Worm (Caenorhabditis elegans): ENCODE data around the gene ints-7.

DNA sequence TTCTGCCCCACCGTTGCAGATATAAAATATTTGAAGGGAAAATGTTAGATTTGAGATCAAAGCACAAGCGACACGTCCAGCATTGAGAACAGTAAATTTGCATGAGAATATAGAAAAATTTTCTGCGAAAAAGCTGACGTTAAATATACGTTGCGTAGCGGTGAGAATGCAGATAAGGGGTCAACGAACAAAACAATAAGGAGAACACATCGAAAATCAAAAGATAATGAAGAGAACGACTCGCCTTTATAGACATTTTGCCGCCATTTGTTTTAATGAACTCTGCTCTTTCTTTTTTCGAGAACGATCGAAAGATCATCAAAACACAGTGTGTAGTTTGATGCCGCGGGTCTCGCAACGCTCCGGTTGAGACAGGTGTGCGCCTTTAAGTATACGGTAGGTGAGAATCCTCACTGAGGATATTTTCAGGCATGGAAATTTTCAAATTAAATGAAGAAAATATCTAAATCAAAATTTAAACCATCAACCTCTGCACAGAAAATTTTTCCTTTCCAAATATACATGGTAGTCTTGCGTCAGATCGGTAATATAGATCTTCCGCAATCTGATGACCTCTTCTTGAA, 13.6 kb downstream of the ints-7 start:
- no peak for TF ChIP-seq hlh-1 (tag; optimal IDR thresholded peaks at IDR 0.05)
- TF ChIP-seq sem-2 (GFP tag; optimal IDR thresholded peaks at IDR 0.05) = no peak
- no peak for TF ChIP-seq nhr-28 (tag; optimal IDR thresholded peaks at IDR 0.05)
- TF ChIP-seq lin-13 (tag; optimal IDR thresholded peaks at IDR 0.05) = no peak
- TF ChIP-seq nhr-12 (tag; optimal IDR thresholded peaks at IDR 0.05) = no peak
- no peak for TF ChIP-seq unc-62 (GFP tag; optimal IDR thresholded peaks at IDR 0.05)
